ENCODE assay signal across 2 fruit fly cellular contexts in the genomic region with DNA sequence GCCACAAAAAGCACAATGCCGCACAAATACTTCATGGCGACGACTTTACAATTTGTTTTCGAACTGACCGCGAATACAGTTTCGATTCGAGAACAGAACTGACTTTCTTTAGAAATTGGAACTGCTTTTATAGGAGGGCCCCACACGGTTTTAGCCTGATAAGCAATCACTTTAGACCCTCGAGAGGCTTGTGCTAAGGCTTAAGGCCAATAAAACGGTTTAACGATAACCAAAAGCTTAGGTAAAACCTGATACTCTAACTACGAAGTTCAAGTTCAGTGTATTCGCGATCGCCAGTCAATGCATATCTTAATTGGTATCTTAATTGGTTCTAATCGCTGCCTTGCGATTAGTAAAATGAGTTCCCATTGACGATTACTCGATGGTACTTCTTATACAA.
TF ChIP-seq lines count a peak whose summit lies in the region.

A gene (minus strand): TSS at position 101 of the 400 bp plus-strand sequence.

- no peak for TF ChIP-seq CTCF in whole organism, embryonic (GFP tag; optimal IDR thresholded peaks at IDR 0.05; lab: Kevin White, UChicago)

TF ChIP-seq in whole organism, embryonic, 481 proteins besides CTCF, POLR2A, EP300 and RAD21:
- TF ChIP-seq NC2β (GFP tag; optimal IDR thresholded peaks at IDR 0.05; lab: Kevin White, UChicago) (no peak), sug (tag; optimal IDR thresholded peaks at IDR 0.05; lab: Kevin White, UChicago) (peak; percentile 69), CG9876 (GFP tag; optimal IDR thresholded peaks at IDR 0.05; lab: Kevin White, UChicago) (no peak), exex (tag; optimal IDR thresholded peaks at IDR 0.05; lab: Kevin White, UChicago) (peak; percentile 80), CG10431 (GFP tag; optimal IDR thresholded peaks at IDR 0.05; lab: Kevin White, UChicago) (no peak)

TF ChIP-seq in whole organism, prepupa, 60 proteins besides CTCF, POLR2A, EP300 and RAD21:
- TF ChIP-seq svp (GFP tag; lab: Kevin White, UChicago) (peak; percentile 28), Eip75B (GFP tag; optimal IDR thresholded peaks at IDR 0.05; lab: Kevin White, UChicago) (no peak)
TF ChIP-seq in whole organism, prepupa: peak in this region for 1.
